Worm (Caenorhabditis elegans) whole organism, early embryonic: Measurements from ENCODE around the gene T25B9.1.
"Not testable (repeated sequence)": the region's sequence is repeated elsewhere in the genome, so short reads cannot be mapped to it uniquely, and the experiment has no call there.

Source experiments
- B0310.2 ChIP-seq: sonication (generic microtip); optimal IDR thresholded peaks from 2 replicates; lab custom pipeline; 2016; ENCODE audit warnings: mild to moderate bottlenecking, missing genetic modification characterization, missing compliant biosample characterization
- F13C5.2 ChIP-seq: sonication (generic microtip); optimal IDR thresholded peaks from 2 replicates; lab custom pipeline; 2017; ENCODE audit warnings: mild to moderate bottlenecking, missing genetic modification characterization, inconsistent platforms, missing compliant biosample characterization
- aly-1 ChIP-seq: sonication (generic microtip); optimal IDR thresholded peaks from 2 replicates; lab custom pipeline; 2016; ENCODE audit warnings: missing genetic modification characterization, missing compliant biosample characterization
- ama-1 ChIP-seq: fragments of 150-350 bp; optimal IDR thresholded peaks from 2 replicates; lab custom pipeline; 2014
- ceh-13 ChIP-seq: fragments of 200-800 bp; sonication (Bioruptor generic); optimal IDR thresholded peaks from 2 replicates; lab custom pipeline; 2018; ENCODE audit warnings: mild to moderate bottlenecking, missing genetic modification characterization, missing compliant biosample characterization
- ceh-36 ChIP-seq: sonication (generic microtip); optimal IDR thresholded peaks from 2 replicates; lab custom pipeline; 2016; ENCODE audit warnings: missing genetic modification characterization, inconsistent platforms, missing compliant biosample characterization
- ets-7 ChIP-seq: sonication (generic microtip); optimal IDR thresholded peaks from 2 replicates; lab custom pipeline; 2016; ENCODE audit warnings: missing genotype, missing genetic modification characterization, missing compliant biosample characterization
- flt-1 ChIP-seq: fragments of 200-800 bp; sonication (Bioruptor generic); IDR thresholded peaks from 2 replicates; pipeline ENCODE4 v1.3.6; 2022; ENCODE audit warnings: missing genetic modification characterization, missing compliant biosample characterization
- hmbx-1 ChIP-seq: sonication (generic microtip); optimal IDR thresholded peaks from 2 replicates; lab custom pipeline; 2016; ENCODE audit warnings: mild to moderate bottlenecking, missing genetic modification characterization, missing compliant biosample characterization
- hmg-4 ChIP-seq: fragments of 200-800 bp; sonication (Bioruptor generic); optimal IDR thresholded peaks from 2 replicates; lab custom pipeline; 2018; ENCODE audit warnings: mild to moderate bottlenecking, missing genetic modification characterization, missing compliant biosample characterization
- hnd-1 ChIP-seq: sonication (generic microtip); optimal IDR thresholded peaks from 2 replicates; lab custom pipeline; 2016; ENCODE audit warnings: missing genetic modification characterization, missing compliant biosample characterization
- pes-1 ChIP-seq: fragments of 200-800 bp; sonication (Bioruptor generic); IDR thresholded peaks from 2 replicates; pipeline ENCODE4 v1.3.6; 2022; ENCODE audit warnings: missing genetic modification reagents, missing genetic modification characterization, missing compliant biosample characterization
- scrt-1 ChIP-seq: fragments of 200-800 bp; sonication (Bioruptor generic); IDR thresholded peaks from 2 replicates; pipeline ENCODE4 v1.3.6; 2022; ENCODE audit warnings: missing genetic modification characterization, missing compliant biosample characterization
- sea-1 ChIP-seq: fragments of 200-800 bp; sonication (Bioruptor generic); conservative IDR thresholded peaks from 2 replicates; pipeline ENCODE4 v1.3.6; 2022; ENCODE audit warnings: missing genetic modification characterization, missing compliant biosample characterization
- tbx-11 ChIP-seq: fragments of 200-800 bp; sonication (Bioruptor generic); IDR thresholded peaks from 2 replicates; pipeline ENCODE4 v1.3.6; 2022; ENCODE audit warnings: missing genetic modification characterization, missing compliant biosample characterization
- tbx-37 ChIP-seq: fragments of 200-800 bp; sonication (Bioruptor generic); conservative IDR thresholded peaks from 2 replicates; pipeline ENCODE4 v1.3.6; 2022; ENCODE audit warnings: missing genetic modification reagents, missing genetic modification characterization, missing compliant biosample characterization
- tra-4 ChIP-seq: sonication (generic microtip); optimal IDR thresholded peaks from 2 replicates; lab custom pipeline; 2017; ENCODE audit warnings: missing genetic modification characterization, missing compliant biosample characterization

The T25B9.1 gene

DNA sequence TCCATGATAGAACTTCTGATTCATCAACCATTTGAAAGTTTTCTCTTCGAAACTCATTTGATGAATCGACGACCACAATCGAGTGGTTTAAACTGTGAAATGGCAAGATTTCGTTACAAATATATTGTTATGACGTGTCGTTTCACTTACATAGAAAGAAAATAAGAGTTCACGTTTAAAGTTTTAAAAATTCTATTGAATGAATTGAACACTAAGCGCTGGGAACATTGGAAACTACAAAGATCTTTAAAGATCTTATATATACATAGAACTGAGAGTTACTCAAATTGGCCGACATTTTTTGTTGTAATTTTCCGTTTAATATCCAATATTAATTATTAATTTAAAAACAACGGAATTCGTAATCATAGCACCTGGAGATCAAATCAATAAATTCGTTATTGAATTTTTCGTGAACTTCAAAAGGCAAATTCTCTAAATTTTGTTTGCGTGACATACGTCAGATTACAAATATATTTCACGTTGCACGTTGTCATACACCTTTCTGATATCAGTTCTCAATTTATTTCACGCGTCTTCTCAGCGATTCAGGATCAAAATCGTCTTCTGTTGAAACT, 7.8 kb upstream of the T25B9.1 start, which contains the start of the genes T25B9.4 and T25B9.6:
TSS of gene T25B9.4 (minus strand) at position 101 of the 578 bp plus-strand sequence.
TSS of gene T25B9.6 (plus strand) at position 528 of the 578 bp plus-strand sequence.
- TF ChIP-seq tbx-37 (no peak), tbx-11 (GFP tag; lab: Robert Waterston, UW) (no peak), ama-1 (lab: Kevin White, UChicago) (no peak), ceh-36 (tag; lab: Kevin White, UChicago) (no peak), F13C5.2 (no peak), hmbx-1 (tag; lab: Kevin White, UChicago) (no peak), ets-7 (tag; lab: Kevin White, UChicago) (no peak), pes-1 (no peak), hnd-1 (tag; lab: Kevin White, UChicago) (no peak), aly-1 (tag; lab: Kevin White, UChicago) (no peak), B0310.2 (tag; lab: Kevin White, UChicago) (no peak), ceh-13 (no peak), flt-1 (GFP tag; lab: Robert Waterston, UW) (no peak), tra-4 (tag; lab: Kevin White, UChicago) (no peak), hmg-4 (GFP tag; lab: Kevin White, UChicago) (no peak), sea-1 (no peak), scrt-1 (GFP tag; lab: Robert Waterston, UW) (no peak)

DNA sequence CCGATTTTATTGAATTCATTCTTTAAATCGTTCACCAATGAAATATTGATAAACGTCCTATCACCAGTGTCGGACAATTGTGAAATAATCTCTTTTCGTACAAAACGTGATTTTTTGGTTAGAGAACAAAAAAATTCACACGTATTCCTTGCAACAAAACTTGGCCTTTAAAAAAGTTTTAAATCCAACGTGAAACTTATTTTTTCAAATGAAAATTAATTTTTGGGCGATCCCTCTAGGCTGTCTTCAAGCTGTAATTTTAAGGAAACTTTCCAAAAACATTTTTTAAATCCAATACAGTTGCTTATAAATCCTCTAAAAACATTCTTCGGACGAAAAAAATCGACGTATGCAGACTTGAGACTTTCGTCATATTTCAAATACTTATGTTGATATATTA, 4.7 kb upstream of the T25B9.1 start, which contains the start of gene T25B9.5:
TSS of gene T25B9.5 (minus strand) at position 101 of the 400 bp plus-strand sequence.
- TF ChIP-seq tbx-11 (GFP tag; lab: Robert Waterston, UW) (no peak), hmg-4 (GFP tag; lab: Kevin White, UChicago) (no peak), aly-1 (tag; lab: Kevin White, UChicago) (no peak), ceh-13 (no peak), flt-1 (GFP tag; lab: Robert Waterston, UW) (no peak), tra-4 (tag; lab: Kevin White, UChicago) (no peak), scrt-1 (GFP tag; lab: Robert Waterston, UW) (no peak), F13C5.2 (no peak)

DNA sequence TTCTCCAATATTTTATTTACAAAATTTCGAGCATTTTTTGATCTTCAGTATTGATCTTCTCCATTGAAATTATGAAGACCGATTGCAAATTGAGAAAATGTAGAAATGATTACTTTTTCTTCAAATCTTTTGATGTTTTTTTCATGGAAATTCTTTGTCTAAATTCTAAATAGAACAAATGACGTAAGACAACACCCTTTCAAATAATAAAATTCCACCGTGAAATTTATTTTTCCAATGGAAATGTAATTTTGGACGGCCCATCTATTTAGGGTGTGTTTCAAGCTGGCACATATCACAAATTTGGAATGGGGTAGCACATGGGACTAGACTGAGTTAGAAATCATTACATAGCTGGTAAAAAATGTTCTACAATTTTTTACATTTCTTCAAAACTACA, 1.8 kb upstream of the T25B9.1 start, which contains the start of gene T25B9.2:
TSS of gene T25B9.2 (minus strand) at position 101 of the 400 bp plus-strand sequence.
- TF ChIP-seq ceh-13; ceh-36 (tag; lab: Kevin White, UChicago); scrt-1 (GFP tag; lab: Robert Waterston, UW): not testable (repeated sequence)

DNA sequence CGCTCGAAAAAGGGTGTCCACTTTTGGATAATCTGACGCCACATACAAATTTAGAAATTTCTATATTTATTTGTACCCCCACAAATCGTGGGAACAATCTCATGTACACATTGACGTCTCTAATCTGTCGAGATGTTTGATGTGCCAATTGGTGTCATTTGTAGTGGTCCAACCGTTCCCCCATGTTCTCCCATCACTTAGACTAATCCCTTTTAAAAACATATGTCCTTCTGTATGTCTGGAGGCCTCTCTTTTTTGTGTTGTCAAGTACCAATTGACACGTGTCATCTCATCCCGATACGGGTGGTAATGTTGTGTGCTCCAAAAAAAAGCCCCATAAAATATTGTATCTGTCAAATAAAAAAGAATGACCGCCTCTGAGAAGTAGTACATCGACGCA, 4.6 kb downstream of the T25B9.1 start:
- TF ChIP-seq hnd-1 (tag; lab: Kevin White, UChicago) (no peak), flt-1 (GFP tag; lab: Robert Waterston, UW) (no peak), ceh-36 (tag; lab: Kevin White, UChicago) (peak; percentile 6), tra-4 (tag; lab: Kevin White, UChicago) (no peak)

DNA sequence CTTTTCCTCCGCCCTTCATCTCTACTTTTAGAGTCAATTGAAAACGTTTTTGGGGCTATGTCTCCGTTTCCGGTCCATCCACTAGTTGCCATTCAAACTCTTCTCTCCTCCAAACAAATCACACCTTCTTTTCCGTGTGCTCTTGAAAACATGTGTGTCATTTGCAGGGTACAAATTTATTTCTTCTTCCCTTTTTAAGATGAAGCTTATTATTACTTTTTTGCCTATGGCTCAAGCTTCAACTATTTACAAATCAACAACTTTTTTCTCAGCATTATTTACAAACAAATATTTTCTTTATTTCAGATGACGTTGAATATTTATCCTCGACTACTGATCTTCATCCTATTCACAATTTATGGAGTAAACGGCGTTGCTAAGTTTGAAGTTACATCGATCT, 5.5 kb downstream of the T25B9.1 start, which contains the start of gene T25B9.3:
TSS of gene T25B9.3 (plus strand) at position 301 of the 400 bp plus-strand sequence.
- TF ChIP-seq ama-1 (lab: Kevin White, UChicago) (no peak), flt-1 (GFP tag; lab: Robert Waterston, UW) (no peak), hnd-1 (tag; lab: Kevin White, UChicago) (no peak), tra-4 (tag; lab: Kevin White, UChicago) (no peak), ceh-36 (tag; lab: Kevin White, UChicago) (no peak), hmbx-1 (tag; lab: Kevin White, UChicago) (no peak), sea-1 (no peak), tbx-11 (GFP tag; lab: Robert Waterston, UW) (no peak), aly-1 (tag; lab: Kevin White, UChicago) (no peak), B0310.2 (tag; lab: Kevin White, UChicago) (no peak), tbx-37 (no peak), ceh-13 (no peak), ets-7 (tag; lab: Kevin White, UChicago) (no peak), scrt-1 (GFP tag; lab: Robert Waterston, UW) (no peak), F13C5.2 (no peak), hmg-4 (GFP tag; lab: Kevin White, UChicago) (no peak), pes-1 (no peak)

DNA sequence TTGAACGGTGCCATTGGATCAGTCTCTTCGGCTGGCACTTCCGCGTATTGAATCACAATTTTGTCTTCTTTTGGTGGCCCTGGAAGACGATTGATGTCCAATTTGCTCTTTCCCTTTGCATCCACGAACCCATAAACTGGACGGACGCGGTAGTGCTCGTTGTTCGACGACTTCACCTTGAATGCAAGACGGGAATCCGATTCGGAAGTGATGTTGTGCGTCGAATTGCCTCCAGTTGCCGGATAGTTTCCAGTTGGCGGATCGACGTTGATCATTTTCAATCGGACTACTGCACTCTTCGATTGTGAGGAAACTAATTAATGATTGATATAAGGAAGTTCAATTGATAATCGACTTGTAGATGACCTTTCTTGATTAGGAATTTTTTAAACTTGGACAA, 11.6 kb downstream of the T25B9.1 start, which contains the start of gene ssp-34:
TSS of gene ssp-34 (minus strand) at position 275 of the 400 bp plus-strand sequence.
- TF ChIP-seq pes-1 (no peak), ceh-36 (tag; lab: Kevin White, UChicago) (no peak), hnd-1 (tag; lab: Kevin White, UChicago) (no peak), tra-4 (tag; lab: Kevin White, UChicago) (no peak), sea-1 (no peak), B0310.2 (tag; lab: Kevin White, UChicago) (no peak), ceh-13 (no peak), aly-1 (tag; lab: Kevin White, UChicago) (no peak)

DNA sequence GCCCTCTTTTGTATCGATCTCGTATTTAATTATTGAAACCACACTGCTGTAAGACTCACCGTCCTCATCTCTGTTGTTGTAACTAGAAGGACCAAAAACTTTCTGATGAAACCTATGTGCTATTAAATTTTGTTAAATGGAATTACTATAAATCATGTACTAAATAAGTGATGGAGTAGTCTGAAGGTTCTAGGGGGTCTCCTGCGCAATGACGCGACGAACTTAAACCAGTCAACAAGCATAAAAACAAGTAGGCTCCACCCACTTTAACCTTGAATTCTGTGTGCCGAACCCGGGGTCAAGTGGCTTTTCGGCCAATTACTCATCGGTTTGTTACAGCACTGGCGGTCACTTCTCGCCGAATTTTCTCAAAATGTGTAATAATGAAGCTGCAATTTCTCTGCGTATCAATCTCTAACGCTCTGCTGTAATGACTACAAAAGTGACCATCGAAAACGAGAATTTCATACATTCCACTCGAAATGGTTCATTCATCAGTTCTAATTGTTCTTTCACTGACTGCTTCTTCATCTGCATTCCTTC, 12.9 kb downstream of the T25B9.1 start, which contains the start of gene grl-21:
TSS of gene grl-21 (plus strand) at position 464 of the 543 bp plus-strand sequence.
- TF ChIP-seq B0310.2 (tag; lab: Kevin White, UChicago) (no peak), hmbx-1 (tag; lab: Kevin White, UChicago) (no peak), flt-1 (GFP tag; lab: Robert Waterston, UW) (no peak), ama-1 (lab: Kevin White, UChicago) (peak; percentile 41), tra-4 (tag; lab: Kevin White, UChicago) (no peak)
